Fruit fly (Drosophila melanogaster): Measurements from ENCODE around the gene TrissinR.
A peak's percentile ranks its signal among the peaks of the same experiment; 100 is the strongest.

Gene TrissinR

dm6 chr2L:5879363-5879934 lies 55.6 kb downstream of the TrissinR start, which contains the start of gene rau (continued):
- TF ChIP-seq so (GFP tag; IDR thresholded peaks at IDR 0.05) (0 out of 3 replicates have a peak, but pooled peaks have one; percentile 20), CG31365 (tag; optimal IDR thresholded peaks at IDR 0.05) (no peak), wek (GFP tag; optimal IDR thresholded peaks at IDR 0.05) (no peak), Camta (GFP tag; optimal IDR thresholded peaks at IDR 0.05) (peak; percentile 40), CG13287 (GFP tag; IDR thresholded peaks at IDR 0.05; ENCODE audit: partially characterized antibody) (no peak), CG9876 (GFP tag; optimal IDR thresholded peaks at IDR 0.05) (no peak), grn (GFP tag; optimal IDR thresholded peaks at IDR 0.05) (no peak), lab (GFP tag; optimal IDR thresholded peaks at IDR 0.05) (peak; percentile 80), slp2 (GFP tag; optimal IDR thresholded peaks at IDR 0.05) (no peak), ttk (GFP tag; IDR thresholded peaks at IDR 0.05) (no peak), Lim3 (GFP tag; IDR thresholded peaks at IDR 0.05) (no peak), crol (GFP tag; IDR thresholded peaks at IDR 0.05) (no peak), CG4328 (GFP tag; optimal IDR thresholded peaks at IDR 0.05) (peak; percentile 70), CG10654 (GFP tag; optimal IDR thresholded peaks at IDR 0.05) (peak; percentile 65), CG10209 (GFP tag; optimal IDR thresholded peaks at IDR 0.05) (peak; percentile 58), CG17361 (GFP tag; IDR thresholded peaks at IDR 0.05) (peak; percentile 83), Ravus (GFP tag; IDR thresholded peaks at IDR 0.05) (no peak), hkb (optimal IDR thresholded peaks at IDR 0.05) (no peak), hkb (GFP tag; IDR thresholded peaks at IDR 0.05) (peak; percentile 65; the same call in 1 of the 2 replicates), ac (GFP tag; optimal IDR thresholded peaks at IDR 0.05) (peak; percentile 41), E2f1 (GFP tag; IDR thresholded peaks at IDR 0.05) (peak; percentile 73), CG11093 (GFP tag; IDR thresholded peaks at IDR 0.05) (no peak; the same call in 1 of the 3 replicates), CG6683 (GFP tag; optimal IDR thresholded peaks at IDR 0.05) (peak; percentile 65), vnd (GFP tag; IDR thresholded peaks at IDR 0.05; ENCODE audit: partially characterized antibody) (no peak), Bteb2 (GFP tag; optimal IDR thresholded peaks at IDR 0.05) (peak; percentile 59), CG6689 (GFP tag; IDR thresholded peaks at IDR 0.05) (peak; percentile 79), CG2875 (GFP tag; optimal IDR thresholded peaks at IDR 0.05) (peak; percentile 71), CG14710 (tag; optimal IDR thresholded peaks at IDR 0.05) (peak; percentile 75), kah (GFP tag; optimal IDR thresholded peaks at IDR 0.05) (peak; percentile 51), CG7556 (GFP tag; optimal IDR thresholded peaks at IDR 0.05) (peak; percentile 82), crc (GFP tag; optimal IDR thresholded peaks at IDR 0.05) (no peak), CG1233 (GFP tag; optimal IDR thresholded peaks at IDR 0.05) (peak; percentile 61), emc (GFP tag; optimal IDR thresholded peaks at IDR 0.05) (no peak), CG17568 (GFP tag; optimal IDR thresholded peaks at IDR 0.05) (peak; percentile 70), CG4404 (GFP tag; IDR thresholded peaks at IDR 0.05) (peak; percentile 55), ase (GFP tag; IDR thresholded peaks at IDR 0.05) (peak; percentile 37; the same call in 1 of the 3 replicates), Sin3A (optimal IDR thresholded peaks at IDR 0.05) (no peak), CG11723 (GFP tag; optimal IDR thresholded peaks at IDR 0.05) (peak; percentile 66), ftz-f1 (GFP tag; optimal IDR thresholded peaks at IDR 0.05) (no peak), CG9797 (GFP tag; optimal IDR thresholded peaks at IDR 0.05) (peak; percentile 15), Scr (GFP tag; IDR thresholded peaks at IDR 0.05; ENCODE audit: partially characterized antibody) (no peak), CG10267 (tag; optimal IDR thresholded peaks at IDR 0.05) (peak; percentile 77), CG8478 (optimal IDR thresholded peaks at IDR 0.05) (no peak), Opbp (GFP tag; IDR thresholded peaks at IDR 0.05; ENCODE audit: partially characterized antibody) (peak; percentile 47; the same call in 2 of the 3 replicates), chn (GFP tag; optimal IDR thresholded peaks at IDR 0.05) (peak; percentile 79), CG7271 (tag; optimal IDR thresholded peaks at IDR 0.05) (no peak), GATAe (GFP tag; conservative IDR thresholded peaks at IDR 0.05) (peak; percentile 26; the same call in 1 of the 2 replicates), Meics (GFP tag; optimal IDR thresholded peaks at IDR 0.05) (peak; percentile 82), CG6254 (GFP tag; optimal IDR thresholded peaks at IDR 0.05) (peak; percentile 72), prd (optimal IDR thresholded peaks at IDR 0.05) (no peak), prd (GFP tag; IDR thresholded peaks at IDR 0.05) (peak; percentile 81)
